Worm (Caenorhabditis elegans) whole organism, L1 larva: ENCODE measurements around the gene K08D9.6.

Experiments
- C04F5.9 ChIP-seq: sonication (generic microtip); optimal IDR thresholded peaks from 2 replicates; lab custom pipeline; 2016; ENCODE audit warnings: missing genetic modification characterization, missing compliant biosample characterization
- F16B12.6 ChIP-seq: fragments of 150-350 bp; optimal IDR thresholded peaks from 2 replicates; lab custom pipeline; 2014; ENCODE audit warnings: missing biosample characterization, missing genetic modification characterization
- Y116A8C.19 ChIP-seq: sonication (generic microtip); optimal IDR thresholded peaks from 2 replicates; lab custom pipeline; 2016; ENCODE audit warnings: missing compliant biosample characterization, missing genetic modification characterization, borderline replicate concordance
- aly-2 ChIP-seq: fragments of 150-350 bp; optimal IDR thresholded peaks from 2 replicates; lab custom pipeline; 2014; ENCODE audit warnings: missing biosample characterization, missing genetic modification characterization
- ceh-63 ChIP-seq: fragments of 200-800 bp; sonication (Bioruptor generic); optimal IDR thresholded peaks from 2 replicates; lab custom pipeline; 2018; ENCODE audit warnings: mild to moderate bottlenecking, missing genetic modification characterization, missing compliant biosample characterization
- ceh-8 ChIP-seq: fragments of 200-800 bp; sonication (Bioruptor generic); optimal IDR thresholded peaks from 2 replicates; lab custom pipeline; 2018; ENCODE audit warnings: mild to moderate bottlenecking, missing genetic modification characterization, moderate library complexity, missing compliant biosample characterization
- ceh-90 ChIP-seq: sonication (generic microtip); optimal IDR thresholded peaks from 2 replicates; lab custom pipeline; 2016; ENCODE audit warnings: missing genetic modification characterization, missing compliant biosample characterization
- dsc-1 ChIP-seq: sonication (generic microtip); optimal IDR thresholded peaks from 2 replicates; lab custom pipeline; 2016; ENCODE audit warnings: mild to moderate bottlenecking, missing genetic modification characterization, missing compliant biosample characterization
- efl-1 ChIP-seq, 4 experiments: fragments of 150-350 bp; optimal IDR thresholded peaks in 3 of 4; peaks in 1 of 4; 1 replicate in 1 of 4; 2 replicates in 3 of 4; lab custom pipeline; 2014; ENCODE audit warnings: missing biosample characterization in 2 of 4, missing genetic modification characterization in 2 of 4, missing genetic modification reagents in 2 of 4
- efl-3 ChIP-seq: fragments of 200-800 bp; sonication (Bioruptor generic); optimal IDR thresholded peaks from 2 replicates; lab custom pipeline; 2018; ENCODE audit warnings: mild to moderate bottlenecking, missing genetic modification characterization, missing compliant biosample characterization
- egl-13 ChIP-seq: sonication (generic microtip); optimal IDR thresholded peaks from 2 replicates; lab custom pipeline; 2016; ENCODE audit warnings: missing genotype, missing genetic modification reagents, missing genetic modification characterization, missing compliant biosample characterization
- egl-27 ChIP-seq, 2 experiments: fragments of 150-350 bp in 1 of 2; sonication (generic microtip); optimal IDR thresholded peaks; 3 replicates each; lab custom pipeline; 2017 to 2018; ENCODE audit warnings: missing biosample characterization in 2 of 2, missing genetic modification characterization in 2 of 2, missing genetic modification reagents in 2 of 2
- elt-3 ChIP-seq, 6 experiments: fragments of 150-350 bp in 1 of 6; sonication (generic microtip); optimal IDR thresholded peaks; 2 replicates each; lab custom pipeline; 2017 to 2018; ENCODE audit warnings: missing biosample characterization in 6 of 6, missing genetic modification characterization in 6 of 6, inconsistent platforms in 1 of 6
- ets-5 ChIP-seq: fragments of 200-800 bp; sonication (Bioruptor generic); IDR thresholded peaks from 2 replicates; pipeline ENCODE4 v1.3.6; 2022; ENCODE audit warnings: missing genetic modification characterization, missing compliant biosample characterization
- fkh-10 ChIP-seq: sonication (generic microtip); optimal IDR thresholded peaks from 2 replicates; lab custom pipeline; 2017; ENCODE audit warnings: missing biosample characterization, missing genetic modification reagents, missing genetic modification characterization
- fkh-4 ChIP-seq: sonication (generic microtip); optimal IDR thresholded peaks from 2 replicates; lab custom pipeline; 2016; ENCODE audit warnings: missing compliant biosample characterization, missing genetic modification characterization, borderline replicate concordance
- fkh-8 ChIP-seq: sonication (generic microtip); optimal IDR thresholded peaks from 2 replicates; lab custom pipeline; 2016; ENCODE audit warnings: mild to moderate bottlenecking, missing genetic modification characterization, missing compliant biosample characterization
- grh-1 ChIP-seq: fragments of 200-800 bp; sonication (Bioruptor generic); IDR thresholded peaks from 2 replicates; pipeline ENCODE4 v1.3.6; 2022; ENCODE audit warnings: missing genetic modification reagents, missing genetic modification characterization, missing compliant biosample characterization
- hlh-17 ChIP-seq: fragments of 200-800 bp; sonication (Bioruptor generic); optimal IDR thresholded peaks from 2 replicates; lab custom pipeline; 2018; ENCODE audit warnings: missing genetic modification characterization, mild to moderate bottlenecking, missing compliant biosample characterization, moderate library complexity, borderline replicate concordance
- hlh-4 ChIP-seq: sonication (generic microtip); optimal IDR thresholded peaks from 2 replicates; lab custom pipeline; 2016; ENCODE audit warnings: mild to moderate bottlenecking, missing genetic modification characterization, missing compliant biosample characterization
- irx-1 ChIP-seq: sonication (generic microtip); optimal IDR thresholded peaks from 2 replicates; lab custom pipeline; 2016; ENCODE audit warnings: missing genetic modification characterization, missing compliant biosample characterization
- isw-1 ChIP-seq: fragments of 200-800 bp; sonication (Bioruptor generic); IDR thresholded peaks from 2 replicates; pipeline ENCODE4 v1.3.6; 2022; ENCODE audit warnings: missing genetic modification characterization, missing compliant biosample characterization
- jun-1 ChIP-seq: fragments of 150-350 bp; optimal IDR thresholded peaks from 2 replicates; lab custom pipeline; 2014; ENCODE audit warnings: missing biosample characterization, missing genetic modification reagents, missing genetic modification characterization
- lin-13 ChIP-seq: fragments of 150-350 bp; optimal IDR thresholded peaks from 2 replicates; lab custom pipeline; 2014; ENCODE audit warnings: missing biosample characterization, missing genetic modification reagents, missing genetic modification characterization
- lin-14 ChIP-seq: fragments of 200-800 bp; sonication (Bioruptor generic); optimal IDR thresholded peaks from 2 replicates; lab custom pipeline; 2018; ENCODE audit warnings: mild to moderate bottlenecking, missing genetic modification characterization, moderate library complexity, missing compliant biosample characterization
- lin-15B ChIP-seq: fragments of 150-350 bp; sonication (generic microtip); optimal IDR thresholded peaks from 3 replicates; lab custom pipeline; 2014; ENCODE audit warnings: missing biosample characterization, missing genetic modification characterization
- lin-35 ChIP-seq, 2 experiments: fragments of 150-350 bp; optimal IDR thresholded peaks; 2 replicates each; lab custom pipeline; 2014; ENCODE audit warnings: missing biosample characterization in 2 of 2, missing genetic modification characterization in 2 of 2, missing genetic modification reagents in 2 of 2
- nhr-11 ChIP-seq: fragments of 150-350 bp; optimal IDR thresholded peaks from 2 replicates; lab custom pipeline; 2014; ENCODE audit warnings: missing biosample characterization, missing genetic modification characterization
- nhr-19 ChIP-seq: fragments of 200-800 bp; sonication (Bioruptor generic); conservative IDR thresholded peaks from 2 replicates; pipeline ENCODE4 v1.3.6; 2022; ENCODE audit warnings: missing genetic modification characterization, missing compliant biosample characterization
- nhr-20 ChIP-seq: sonication (generic microtip); optimal IDR thresholded peaks from 2 replicates; lab custom pipeline; 2016; ENCODE audit warnings: mild to moderate bottlenecking, missing genetic modification characterization, missing compliant biosample characterization
- nhr-71 ChIP-seq: sonication (generic microtip); optimal IDR thresholded peaks from 2 replicates; lab custom pipeline; 2016; ENCODE audit warnings: mild to moderate bottlenecking, missing genetic modification characterization, moderate library complexity, missing compliant biosample characterization
- nhr-77 ChIP-seq: fragments of 150-350 bp; optimal IDR thresholded peaks from 2 replicates; lab custom pipeline; 2014; ENCODE audit warnings: missing biosample characterization, missing genetic modification characterization
- nhr-84 ChIP-seq: sonication (generic microtip); optimal IDR thresholded peaks from 2 replicates; lab custom pipeline; 2017; ENCODE audit warnings: missing biosample characterization, missing genetic modification characterization
- nhr-85 ChIP-seq: sonication (generic microtip); peaks from one replicate; lab custom pipeline; 2016; ENCODE audit warnings: missing genetic modification characterization, inconsistent platforms, missing compliant biosample characterization
- nhr-90 ChIP-seq: sonication (generic microtip); optimal IDR thresholded peaks from 2 replicates; lab custom pipeline; 2016; ENCODE audit warnings: mild to moderate bottlenecking, missing genetic modification characterization, missing compliant biosample characterization; ENCODE audit not compliant: poor library complexity
- pag-3 ChIP-seq: sonication (generic microtip); optimal IDR thresholded peaks from 2 replicates; lab custom pipeline; 2017; ENCODE audit warnings: missing genetic modification characterization, mild to moderate bottlenecking, missing compliant biosample characterization, antibody characterized with exemption, borderline replicate concordance; ENCODE audit not compliant: insufficient read depth
- pqm-1 ChIP-seq: sonication (generic microtip); optimal IDR thresholded peaks from 3 replicates; lab custom pipeline; 2017; ENCODE audit warnings: missing biosample characterization, missing genetic modification characterization
- rnt-1 ChIP-seq: sonication (generic microtip); optimal IDR thresholded peaks from 2 replicates; lab custom pipeline; 2016; ENCODE audit warnings: mild to moderate bottlenecking, missing genetic modification characterization, moderate library complexity, missing compliant biosample characterization
- snu-23 ChIP-seq: sonication (generic microtip); optimal IDR thresholded peaks from 2 replicates; lab custom pipeline; 2016; ENCODE audit warnings: missing genetic modification characterization, missing compliant biosample characterization
- sptf-1 ChIP-seq: fragments of 150-350 bp; optimal IDR thresholded peaks from 2 replicates; lab custom pipeline; 2014; ENCODE audit warnings: missing biosample characterization, missing genetic modification characterization
- tbx-2 ChIP-seq: sonication (generic microtip); optimal IDR thresholded peaks from 2 replicates; lab custom pipeline; 2016; ENCODE audit warnings: missing genetic modification characterization, missing compliant biosample characterization
- tlp-1 ChIP-seq: fragments of 150-350 bp; optimal IDR thresholded peaks from 2 replicates; lab custom pipeline; 2014; ENCODE audit warnings: missing biosample characterization, missing genetic modification characterization
- unc-98 ChIP-seq: fragments of 200-800 bp; sonication (Bioruptor generic); IDR thresholded peaks from 2 replicates; pipeline ENCODE4 v1.3.6; 2022; ENCODE audit warnings: missing genetic modification characterization, missing compliant biosample characterization
- vab-15 ChIP-seq: sonication (generic microtip); optimal IDR thresholded peaks from 2 replicates; lab custom pipeline; 2017; ENCODE audit warnings: missing genotype, mild to moderate bottlenecking, missing genetic modification characterization, missing compliant biosample characterization
- ztf-11 ChIP-seq, 2 experiments: sonication (generic microtip); optimal IDR thresholded peaks; 2 replicates each; lab custom pipeline; 2016 to 2017; ENCODE audit warnings: missing genetic modification characterization in 2 of 2, missing biosample characterization in 1 of 2, missing compliant biosample characterization in 1 of 2
- ztf-4 ChIP-seq: fragments of 150-350 bp; optimal IDR thresholded peaks from 2 replicates; lab custom pipeline; 2014; ENCODE audit warnings: missing biosample characterization, missing genetic modification characterization

Gene K08D9.6

ce11 chrV:3196832-3197329 lies 37.9 kb downstream of the K08D9.6 start, which contains the start of the genes Y73C8B.1 and Y73C8B.5 (continued):
- TF ChIP-seq nhr-11 (tag; lab: Kevin White, UChicago) (peak; percentile 42), rnt-1 (no peak), egl-27 (tag; optimal IDR thresholded peaks at IDR 0.05; lab: Kevin White, UChicago) (no peak), irx-1 (tag; lab: Kevin White, UChicago) (no peak), lin-14 (GFP tag; lab: Kevin White, UChicago) (no peak), nhr-90 (tag; lab: Kevin White, UChicago) (no peak), lin-13 (GFP tag; lab: Kevin White, UChicago) (no peak), grh-1 (GFP tag; lab: Robert Waterston, UW) (peak; percentile 61), snu-23 (GFP tag; lab: Kevin White, UChicago) (peak; percentile 8)

- TF ChIP-seq nhr-90 (tag; lab: Kevin White, UChicago) (no peak), unc-98 (GFP tag; lab: Robert Waterston, UW) (no peak), efl-1 (optimal IDR thresholded peaks at IDR 0.05; lab: Kevin White, UChicago) (no peak), efl-1 (GFP tag; optimal IDR thresholded peaks at IDR 0.05 in 1 of 2; lab: Kevin White, UChicago) (no peak), ceh-8 (no peak), hlh-17 (GFP tag; lab: Kevin White, UChicago) (no peak), vab-15 (tag; lab: Kevin White, UChicago) (no peak), lin-14 (GFP tag; lab: Kevin White, UChicago) (no peak), lin-13 (GFP tag; lab: Kevin White, UChicago) (no peak), ets-5 (GFP tag; lab: Robert Waterston, UW) (no peak), nhr-19 (GFP tag; lab: Robert Waterston, UW) (no peak), nhr-20 (tag; lab: Kevin White, UChicago) (no peak)
Observed at ce11 chrV:3195814-3196213, 39.0 kb downstream of the K08D9.6 start.

- TF ChIP-seq egl-13 (tag; lab: Kevin White, UChicago) (no peak), tlp-1 (tag; lab: Kevin White, UChicago) (no peak), ztf-4 (tag; lab: Kevin White, UChicago) (no peak), dsc-1 (no peak), fkh-10 (GFP tag; lab: Kevin White, UChicago) (no peak), elt-3 (tag; optimal IDR thresholded peaks at IDR 0.05; lab: Kevin White, UChicago) (no peak), pag-3 (no peak), aly-2 (tag; lab: Kevin White, UChicago) (no peak), unc-98 (GFP tag; lab: Robert Waterston, UW) (no peak), rnt-1 (no peak), efl-3 (GFP tag; lab: Kevin White, UChicago) (no peak), lin-35 (GFP tag; optimal IDR thresholded peaks at IDR 0.05; lab: Kevin White, UChicago) (peak; percentile 19 to 59), nhr-84 (no peak), Y116A8C.19 (tag; lab: Kevin White, UChicago) (no peak), fkh-4 (tag; lab: Kevin White, UChicago) (no peak), isw-1 (no peak), tbx-2 (tag; lab: Kevin White, UChicago) (peak; percentile 28), nhr-85 (tag; lab: Kevin White, UChicago) (peak; percentile 45), lin-13 (GFP tag; lab: Kevin White, UChicago) (no peak), nhr-71 (tag; lab: Kevin White, UChicago) (peak; percentile 39), hlh-4 (tag; lab: Kevin White, UChicago) (no peak), irx-1 (tag; lab: Kevin White, UChicago) (peak; percentile 3), nhr-77 (tag; lab: Kevin White, UChicago) (no peak), C04F5.9 (no peak), sptf-1 (no peak), lin-15B (peak; percentile 23), F16B12.6 (tag; lab: Kevin White, UChicago) (no peak), fkh-8 (tag; lab: Kevin White, UChicago) (no peak), ztf-11 (tag; optimal IDR thresholded peaks at IDR 0.05; lab: Kevin White, UChicago) (no peak), pqm-1 (tag; lab: Kevin White, UChicago) (no peak), ceh-63 (GFP tag; lab: Kevin White, UChicago) (no peak), ceh-90 (tag; lab: Kevin White, UChicago) (no peak), nhr-20 (tag; lab: Kevin White, UChicago) (peak; percentile 31), lin-14 (GFP tag; lab: Kevin White, UChicago) (peak; percentile 76), jun-1 (tag; lab: Kevin White, UChicago) (no peak)
Observed at ce11 chrV:3194952-3195450, 39.8 kb downstream of the K08D9.6 start, which contains the start of gene Y73C8B.2. Gene Y73C8B.2, minus strand, starts transcription at chrV:3195002.
